Fruit fly (Drosophila melanogaster): ENCODE results near the gene Sec71.

The Sec71 gene

dm6 chr2L:13793405-13793804, at the start of gene Sec71:
Gene Sec71, plus strand, starts transcription at chr2L:13793521.
- TF ChIP-seq noc (tag; optimal IDR thresholded peaks at IDR 0.05) = no peak

dm6 chr2L:13746652-13747051, 46.7 kb upstream of the Sec71 start, which contains the start of gene TM9SF4:
Gene TM9SF4, plus strand, starts transcription at chr2L:13746952.
- TF ChIP-seq noc (tag; optimal IDR thresholded peaks at IDR 0.05) = no peak

dm6 chr2L:13763144-13763543, 30.2 kb upstream of the Sec71 start:
- no peak for TF ChIP-seq noc (tag; optimal IDR thresholded peaks at IDR 0.05)

dm6 chr2L:13770884-13771283, 22.4 kb upstream of the Sec71 start:
- no peak for TF ChIP-seq noc (tag; optimal IDR thresholded peaks at IDR 0.05)

DNA sequence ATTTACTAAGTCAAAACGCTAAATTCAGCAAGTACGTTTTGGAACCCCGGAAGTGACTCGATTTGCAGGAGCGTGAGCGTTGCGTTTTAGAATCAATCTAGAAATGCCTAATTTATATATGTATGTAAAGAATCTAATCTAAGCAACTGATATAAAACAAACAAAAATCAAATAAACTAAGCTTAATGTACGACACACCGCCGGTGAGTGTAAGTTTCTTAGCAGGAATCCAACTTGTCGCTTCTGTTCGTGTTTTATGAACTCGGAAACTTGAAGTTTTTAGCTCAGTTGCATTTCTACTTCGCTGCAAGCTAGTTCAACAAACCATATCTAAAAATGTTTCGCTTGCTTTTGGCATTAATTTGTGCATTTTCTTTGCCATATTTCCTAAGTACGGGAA, 19.6 kb upstream of the Sec71 start, which contains the start of gene CG43376:
Gene CG43376 (plus strand): TSS at position 301 of the 400 bp plus-strand sequence.
- TF ChIP-seq noc (tag; optimal IDR thresholded peaks at IDR 0.05) = no peak

- no peak for TF ChIP-seq noc (tag; optimal IDR thresholded peaks at IDR 0.05)
Measured at dm6 chr2L:13776928-13777686, 16.2 kb upstream of the Sec71 start.

- no peak for TF ChIP-seq noc (tag; optimal IDR thresholded peaks at IDR 0.05)
Measured at dm6 chr2L:13778648-13779047, 14.7 kb upstream of the Sec71 start.

DNA sequence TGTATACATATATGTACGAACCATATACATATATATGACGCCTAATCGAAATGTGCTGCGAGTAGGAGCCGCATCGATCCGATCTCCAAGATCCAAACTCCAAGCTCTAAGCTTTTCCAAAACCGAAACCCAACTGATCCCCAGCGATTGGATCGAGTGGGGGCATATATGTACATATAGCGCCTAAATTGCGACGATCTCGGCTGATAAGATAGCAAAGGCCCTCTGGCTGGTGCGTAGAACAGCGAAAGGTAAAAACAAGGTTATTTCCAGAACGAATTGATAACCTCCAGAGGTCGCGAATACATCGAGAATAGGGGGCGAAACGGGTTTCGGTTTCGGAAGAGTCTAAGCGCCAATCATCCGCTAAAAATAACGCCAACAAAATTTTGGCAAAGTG, 14.2 kb upstream of the Sec71 start:
- TF ChIP-seq noc (tag; optimal IDR thresholded peaks at IDR 0.05) = no peak

DNA sequence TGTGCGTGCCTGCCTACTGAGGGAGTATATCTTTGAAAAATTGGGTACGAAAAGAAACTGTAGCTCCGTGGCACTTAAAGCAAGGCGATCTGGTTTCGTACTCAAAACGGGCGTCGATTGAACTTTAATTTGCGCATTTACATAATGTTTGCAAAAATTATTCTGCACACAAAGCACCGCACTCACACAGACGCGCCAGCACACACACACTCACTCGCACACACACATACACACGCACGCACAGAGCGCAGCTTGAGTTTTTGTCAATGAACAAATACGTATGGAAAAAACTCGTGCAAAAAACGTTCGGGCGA, 13.6 kb upstream of the Sec71 start:
- TF ChIP-seq noc (tag; optimal IDR thresholded peaks at IDR 0.05) = no peak

DNA sequence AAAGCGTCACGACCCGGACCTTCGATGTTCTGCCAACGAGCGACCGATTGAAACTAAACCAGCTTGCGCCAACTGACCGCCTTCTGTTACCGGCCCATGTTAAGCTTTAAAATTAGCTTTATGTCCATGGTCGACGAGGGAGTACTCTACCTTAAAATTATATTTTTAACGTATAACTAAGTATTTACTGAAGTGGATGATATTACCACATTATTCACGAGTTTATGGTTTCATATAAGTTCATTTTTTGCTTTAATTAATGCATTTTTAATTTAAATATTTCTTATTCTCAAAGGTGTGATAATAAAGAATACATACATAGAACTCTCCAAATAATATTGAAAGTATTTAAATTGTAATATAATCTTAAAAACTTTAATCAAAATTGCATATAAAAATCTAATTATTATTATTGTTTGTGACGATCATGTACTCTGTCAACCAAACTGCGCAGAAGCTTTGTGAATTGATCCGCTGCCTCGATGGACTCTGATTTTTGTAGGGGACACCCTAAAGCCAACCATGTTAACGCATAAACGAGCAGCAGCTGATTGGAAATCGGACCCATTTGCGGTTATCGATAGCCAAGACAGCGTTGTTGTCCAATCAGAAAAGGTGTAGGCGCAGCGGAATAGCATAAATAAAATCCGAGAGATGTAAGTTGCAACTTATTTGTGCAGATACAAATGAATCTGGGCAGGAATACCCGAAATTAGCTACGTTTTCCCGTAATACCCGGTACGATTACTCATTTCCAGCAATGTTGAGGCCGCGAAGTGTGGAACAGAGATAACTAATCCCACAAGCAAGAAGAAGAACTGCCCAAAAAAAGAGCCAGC, 13.0 kb upstream of the Sec71 start, which contains the start of the genes CG9008 and p38b:
Gene CG9008 (minus strand): TSS at position 57 of the 839 bp plus-strand sequence.
Gene p38b (plus strand): TSS at position 581 of the 839 bp plus-strand sequence.
- TF ChIP-seq noc (tag; optimal IDR thresholded peaks at IDR 0.05) = peak; percentile 92

DNA sequence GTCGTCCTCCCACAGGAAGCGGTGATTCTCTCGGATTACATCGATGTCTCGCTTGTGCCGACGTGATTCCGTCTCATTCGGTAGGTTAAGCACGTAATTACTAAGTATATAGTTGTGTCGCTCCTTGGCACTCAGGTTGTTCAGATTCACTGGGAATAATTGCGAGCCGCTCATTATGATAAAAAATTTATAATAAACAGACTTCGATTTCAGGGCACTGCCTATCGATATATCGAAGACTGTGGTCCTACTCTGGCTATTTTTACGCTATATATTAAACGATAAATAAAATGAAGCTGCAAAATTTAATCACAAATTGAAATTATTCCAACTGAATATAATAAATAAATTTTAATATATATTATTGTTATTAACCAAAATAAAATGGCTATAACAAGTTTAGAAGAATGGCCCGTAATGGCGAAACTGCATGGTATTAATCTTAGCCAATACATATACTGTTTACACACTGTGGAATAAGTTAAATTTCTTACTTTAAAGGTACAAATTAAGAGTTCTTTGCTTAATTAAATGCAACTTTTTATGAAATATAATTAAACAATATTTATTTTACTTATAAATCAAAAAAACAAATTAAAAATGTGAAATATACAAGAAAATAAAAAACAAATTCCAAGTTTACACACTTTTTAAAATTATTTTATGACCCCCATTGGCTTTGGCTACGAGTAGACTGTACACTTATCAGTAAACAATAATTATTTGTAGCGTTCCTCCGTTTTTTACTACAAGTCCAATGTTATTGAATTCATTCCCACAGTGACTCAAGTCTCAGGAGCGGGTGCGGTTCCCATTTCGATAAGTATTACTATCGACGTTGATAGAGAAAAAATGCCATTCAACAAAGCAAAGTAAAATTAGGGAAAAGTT, 9.8 kb upstream of the Sec71 start, which contains the start of gene Eato:
Gene Eato (plus strand): TSS at position 821 of the 891 bp plus-strand sequence.
- no peak for TF ChIP-seq noc (tag; optimal IDR thresholded peaks at IDR 0.05)

- peak; percentile 10 for TF ChIP-seq noc (tag; optimal IDR thresholded peaks at IDR 0.05)
Measured at dm6 chr2L:13784155-13784681, 9.1 kb upstream of the Sec71 start, which contains the start of gene CG16890. Gene CG16890, minus strand, starts transcription at chr2L:13784338.

- TF ChIP-seq noc (tag; optimal IDR thresholded peaks at IDR 0.05) = no peak
Measured at dm6 chr2L:13790715-13791114, 2.6 kb upstream of the Sec71 start, which contains the start of gene CG16863. Gene CG16863, plus strand, starts transcription at chr2L:13790959.

- peak; percentile 46 for TF ChIP-seq noc (tag; optimal IDR thresholded peaks at IDR 0.05)
Measured at dm6 chr2L:13801166-13801565, 7.8 kb downstream of the Sec71 start.

dm6 chr2L:13802075-13802639, 8.8 kb downstream of the Sec71 start:
- TF ChIP-seq noc (tag; optimal IDR thresholded peaks at IDR 0.05) = no peak
